Worm (Caenorhabditis elegans): ENCODE results near the gene fut-5.

DNA sequence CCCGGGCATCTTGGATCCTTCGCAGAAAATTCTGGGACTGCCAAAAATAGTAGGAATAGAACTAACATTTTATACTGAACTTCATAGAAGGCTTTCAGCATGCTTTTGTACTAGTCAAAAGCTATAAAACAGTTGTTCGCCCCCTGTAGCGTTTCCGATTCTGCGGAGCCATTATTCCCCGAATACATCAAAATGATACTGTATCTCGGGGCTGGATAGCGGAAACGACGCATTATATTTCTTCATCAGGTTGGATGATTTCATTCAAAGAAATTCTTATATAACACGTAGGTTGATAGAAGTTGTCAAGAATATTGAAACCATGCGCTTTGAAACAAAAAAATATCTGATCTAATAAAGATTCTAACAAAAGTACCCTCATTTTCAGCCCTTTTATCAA is 49.5 kb downstream of the fut-5 start, which contains the start of gene clec-137:
- TF ChIP-seq snpc-4 (tag; optimal IDR thresholded peaks at IDR 0.05) (no peak), nhr-12 (tag; optimal IDR thresholded peaks at IDR 0.05) (no peak), nhr-20 (tag; optimal IDR thresholded peaks at IDR 0.05) (no peak), ztf-11 (tag; optimal IDR thresholded peaks at IDR 0.05) (no peak), F16B12.6 (tag; optimal IDR thresholded peaks at IDR 0.05) (no peak), aha-1 (tag; optimal IDR thresholded peaks at IDR 0.05) (no peak)

Measured in whole organism, L1 larva.